Fruit fly (Drosophila melanogaster) S2 (cell line): Measurements from ENCODE around the gene ohgt.

Source experiments
- CG8478 ChIP-seq: fragments of >200 bp; optimal IDR thresholded peaks from 2 replicates; lab custom pipeline; 2018
- CTCF ChIP-seq, 2 experiments: fragments of >200 bp; optimal IDR thresholded peaks; 2 replicates each; lab custom pipeline; 2018

Gene ohgt

DNA sequence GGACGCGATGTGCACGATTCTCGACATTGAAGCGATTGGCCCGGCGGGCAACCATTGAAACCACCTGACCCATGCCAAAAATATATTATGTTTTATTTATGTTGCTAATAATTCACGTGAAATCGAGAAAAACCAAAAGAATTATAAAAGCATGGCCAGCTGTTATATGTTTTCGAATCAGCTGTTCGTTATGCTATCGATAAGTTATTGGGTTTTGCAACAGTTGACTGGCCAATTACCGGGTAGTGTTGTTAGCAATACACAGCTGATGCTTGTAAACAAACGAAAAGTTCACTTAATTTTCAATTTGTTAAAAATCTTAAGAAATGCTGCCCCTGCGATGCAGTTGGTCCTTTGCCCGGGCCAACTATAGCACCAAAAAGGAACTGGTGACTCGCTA lies 3.7 kb upstream of the ohgt start, which contains the start of the genes CG11722 and mtTFB2:
TSS of gene CG11722 (minus strand) at position 200 of the 400 bp plus-strand sequence.
TSS of gene mtTFB2 (plus strand) at position 232 of the 400 bp plus-strand sequence.
- no peak for TF ChIP-seq CG8478 (lab: Kevin White, UChicago)
- TF ChIP-seq CTCF (optimal IDR thresholded peaks at IDR 0.05; lab: Kevin White, UChicago), result no peak

DNA sequence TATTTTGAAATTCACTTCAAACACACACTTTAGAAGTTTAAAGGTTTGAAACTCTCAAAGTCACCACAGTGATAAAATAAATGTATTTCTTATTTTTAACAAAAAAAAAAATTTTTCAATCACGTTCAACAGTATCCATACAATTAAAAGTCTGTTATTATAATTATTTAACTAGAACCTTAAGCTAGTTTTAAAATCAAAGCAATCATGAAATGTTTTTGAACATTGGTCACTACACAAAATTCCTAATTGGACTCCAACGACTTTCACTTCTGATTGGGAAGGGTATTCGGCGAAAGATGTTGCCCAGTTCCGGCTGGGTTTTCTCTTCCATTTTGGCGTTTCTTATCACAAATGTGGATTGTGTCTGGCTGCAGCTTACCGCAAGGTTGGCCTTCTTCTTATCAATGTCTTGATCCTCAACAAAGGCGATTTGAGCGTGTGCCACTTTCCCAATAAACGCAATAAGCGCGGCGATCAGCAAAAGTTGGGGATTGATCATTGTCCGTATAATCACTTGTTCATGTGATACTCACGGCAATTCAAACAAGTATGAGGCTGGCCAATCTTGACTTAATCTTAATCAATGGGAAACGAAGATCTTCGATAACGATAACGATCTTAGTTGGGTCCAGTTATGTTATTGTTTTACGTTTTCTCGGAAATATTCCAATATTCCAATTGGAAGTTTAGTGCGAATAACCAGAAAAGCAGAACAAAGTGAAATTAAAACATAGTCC lies 794 bp upstream of the ohgt start:
- no peak for TF ChIP-seq CG8478 (lab: Kevin White, UChicago)
- no peak for TF ChIP-seq CTCF (optimal IDR thresholded peaks at IDR 0.05; lab: Kevin White, UChicago)

DNA sequence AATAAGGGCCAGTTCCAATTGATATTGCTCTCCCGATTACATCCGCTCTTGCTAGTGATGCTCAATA lies 391 bp upstream of the ohgt start, which contains the start of gene CG12811:
TSS of gene CG12811 (minus strand) at position 23 of the 67 bp plus-strand sequence.
- TF ChIP-seq CG8478 (lab: Kevin White, UChicago), result no peak
- no peak for TF ChIP-seq CTCF (optimal IDR thresholded peaks at IDR 0.05; lab: Kevin White, UChicago)

DNA sequence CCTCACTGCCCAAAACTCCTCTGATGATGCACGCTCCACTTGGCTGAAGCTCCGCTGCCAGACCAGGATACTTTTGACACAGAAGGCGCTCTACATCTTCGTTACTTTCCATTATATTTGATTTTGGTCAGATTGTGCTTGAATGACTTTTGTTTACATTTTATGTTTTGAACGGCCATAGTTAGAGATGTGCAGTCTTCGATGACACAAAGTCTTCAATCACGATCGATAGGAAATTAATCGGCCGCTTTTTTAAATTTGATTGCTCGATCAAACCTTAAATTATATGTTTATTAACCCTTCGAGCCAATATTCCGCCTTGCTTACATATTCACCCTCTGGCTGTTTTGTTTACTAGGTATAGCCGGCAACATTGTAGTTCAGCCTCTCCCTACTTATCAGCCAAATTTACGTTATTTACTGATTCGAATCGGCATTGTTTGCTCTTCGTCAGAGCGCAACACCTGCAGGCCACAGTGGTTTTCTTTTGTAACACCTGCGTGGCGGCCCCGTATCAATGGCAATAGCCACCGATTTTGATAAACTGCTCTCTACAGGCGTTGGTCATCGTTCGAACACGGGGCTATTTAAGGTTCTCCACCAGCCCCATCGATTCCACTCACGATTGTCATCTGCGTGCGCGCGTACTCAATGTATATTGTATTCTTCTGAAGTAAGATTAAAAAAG lies 3.8 kb downstream of the ohgt start, which contains the start of the genes Fancl and Npc2e:
TSS of gene Fancl (minus strand) at position 175 of the 688 bp plus-strand sequence.
TSS of gene Npc2e (plus strand) at position 638 of the 688 bp plus-strand sequence.
- TF ChIP-seq CG8478 (lab: Kevin White, UChicago), result no peak
- TF ChIP-seq CTCF (optimal IDR thresholded peaks at IDR 0.05; lab: Kevin White, UChicago), result no peak

DNA sequence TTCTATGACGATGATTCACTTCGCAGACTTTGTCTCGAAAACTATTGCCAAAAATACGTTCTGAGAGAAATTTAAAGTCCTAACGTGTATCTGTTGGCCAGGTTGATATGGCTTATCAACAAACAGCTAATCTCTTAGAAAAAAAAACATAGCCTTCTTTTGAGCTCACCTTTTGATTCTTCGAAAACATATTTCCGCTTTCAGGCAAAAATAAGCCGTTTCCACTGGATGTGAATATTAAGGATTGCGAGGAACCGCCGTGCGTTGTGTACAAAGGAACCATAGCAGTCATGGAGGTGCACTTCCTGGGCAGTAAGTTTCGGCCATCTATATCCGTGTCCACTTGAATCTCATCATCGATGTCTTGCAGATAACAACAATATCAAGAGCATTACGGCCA lies 4.6 kb downstream of the ohgt start:
- no peak for TF ChIP-seq CG8478 (lab: Kevin White, UChicago)
- TF ChIP-seq CTCF (optimal IDR thresholded peaks at IDR 0.05; lab: Kevin White, UChicago), result no peak

DNA sequence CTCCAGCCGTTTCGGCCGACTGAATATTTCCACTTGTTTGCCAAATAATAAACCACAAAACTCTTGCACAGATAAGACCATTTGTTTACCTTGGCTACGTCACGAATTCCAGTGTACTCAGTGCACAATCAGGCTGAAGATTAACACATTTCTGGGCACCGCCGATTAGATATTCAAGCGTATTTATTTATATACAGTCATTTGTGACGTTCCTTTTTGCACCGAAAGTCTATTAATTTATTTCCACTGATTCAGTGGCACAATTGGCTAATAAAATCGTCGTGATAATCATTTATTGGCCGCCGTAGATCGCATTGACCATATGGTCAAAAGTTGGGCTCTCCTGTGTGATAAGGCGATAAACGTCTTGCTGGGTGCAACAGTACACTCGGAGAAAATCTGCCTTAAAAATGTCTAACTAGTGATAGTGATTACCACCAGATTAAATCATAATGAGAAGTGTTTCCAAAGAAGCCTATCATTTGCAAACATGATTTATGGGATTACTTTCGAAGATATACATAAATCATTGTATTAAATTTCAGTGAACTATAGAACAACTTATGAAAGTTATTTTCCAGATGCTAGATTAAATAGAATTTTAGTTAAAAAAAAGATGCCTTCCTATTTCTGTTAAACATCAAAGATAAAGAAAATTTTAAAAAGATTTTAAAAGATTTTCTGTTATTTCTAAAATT lies 5.4 kb downstream of the ohgt start:
- TF ChIP-seq CTCF (optimal IDR thresholded peaks at IDR 0.05; lab: Kevin White, UChicago) (no peak), CG8478 (lab: Kevin White, UChicago) (no peak)

DNA sequence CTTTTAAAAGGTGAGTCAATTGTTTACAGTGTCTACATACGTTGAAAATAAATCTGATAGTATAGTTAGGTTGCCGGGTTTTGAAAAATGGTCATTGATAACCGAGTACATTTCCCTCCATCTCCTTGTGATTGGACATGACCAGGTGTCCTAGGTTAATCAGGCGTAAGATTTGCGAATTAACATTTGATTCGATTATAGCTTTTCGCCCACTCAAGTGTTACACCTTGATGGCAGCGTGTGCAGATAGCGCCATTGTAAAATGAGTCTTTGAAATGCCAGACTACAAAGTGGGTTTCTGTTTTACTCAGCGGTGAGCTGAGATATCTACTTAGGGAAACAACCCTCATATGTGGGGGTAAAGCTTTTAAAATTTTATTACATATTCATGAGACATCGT lies 6.0 kb downstream of the ohgt start:
- TF ChIP-seq CG8478 (lab: Kevin White, UChicago) (no peak), CTCF (optimal IDR thresholded peaks at IDR 0.05; lab: Kevin White, UChicago) (no peak)

DNA sequence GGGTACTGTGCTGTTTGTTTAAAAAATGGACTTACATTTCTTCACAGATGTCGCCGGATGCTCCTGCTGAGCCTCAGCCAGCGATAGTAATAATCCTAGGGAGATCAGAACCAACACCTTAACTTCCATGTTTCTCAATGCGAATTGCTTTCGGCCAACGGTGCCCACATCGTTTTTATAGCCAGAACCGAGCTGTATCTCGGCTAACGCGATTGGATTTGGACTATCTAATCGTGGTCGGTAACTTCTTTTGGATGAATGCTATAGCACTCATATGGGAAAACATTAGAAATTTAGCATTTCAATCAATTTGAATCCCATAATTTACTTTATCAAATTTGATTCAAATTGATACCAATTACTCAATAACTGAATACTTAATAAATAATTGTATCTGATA lies 7.0 kb downstream of the ohgt start, which contains the start of gene Npc2d:
TSS of gene Npc2d (minus strand) at position 133 of the 400 bp plus-strand sequence.
- TF ChIP-seq CG8478 (lab: Kevin White, UChicago), result no peak
- no peak for TF ChIP-seq CTCF (optimal IDR thresholded peaks at IDR 0.05; lab: Kevin White, UChicago)

DNA sequence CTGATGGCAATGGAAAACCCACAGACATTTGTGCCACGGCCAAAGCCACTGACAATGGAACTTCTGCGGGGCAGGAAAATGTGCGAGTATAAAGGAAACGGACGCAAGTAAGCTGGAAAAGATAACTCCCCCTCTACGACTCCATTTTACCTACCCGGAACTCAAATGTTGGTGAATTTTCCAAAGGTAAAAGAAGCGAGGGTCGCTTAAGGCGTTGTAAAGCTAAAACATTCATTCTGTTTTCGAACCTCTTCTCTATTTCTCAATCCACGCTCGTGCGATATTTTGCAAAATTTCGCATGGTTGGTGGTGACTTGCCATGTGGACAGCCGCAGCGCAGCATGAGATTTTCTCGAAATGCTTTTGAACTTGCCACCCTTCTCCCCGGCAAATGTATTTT lies 7.6 kb downstream of the ohgt start:
- no peak for TF ChIP-seq CTCF (optimal IDR thresholded peaks at IDR 0.05; lab: Kevin White, UChicago)
- TF ChIP-seq CG8478 (lab: Kevin White, UChicago), result no peak

DNA sequence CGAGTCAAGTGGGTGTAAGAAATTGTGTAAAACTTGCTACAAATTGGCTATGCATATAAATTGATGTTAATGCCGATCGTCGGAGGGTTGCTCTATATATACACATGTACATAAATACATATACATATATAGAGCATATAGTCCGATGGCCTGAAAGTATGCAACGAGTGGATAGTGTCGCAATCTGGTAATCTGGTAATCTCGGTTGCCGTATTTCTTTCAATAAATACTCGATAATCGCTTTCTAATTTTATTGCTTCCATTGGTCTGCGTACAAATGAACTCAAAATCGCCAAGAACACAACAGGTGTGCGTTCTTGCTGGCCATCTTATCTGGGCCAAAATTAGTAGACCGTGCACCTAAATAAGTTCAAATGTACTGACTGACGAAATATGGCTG lies 10.4 kb downstream of the ohgt start:
- TF ChIP-seq CTCF (optimal IDR thresholded peaks at IDR 0.05; lab: Kevin White, UChicago) (no peak), CG8478 (lab: Kevin White, UChicago) (no peak)

DNA sequence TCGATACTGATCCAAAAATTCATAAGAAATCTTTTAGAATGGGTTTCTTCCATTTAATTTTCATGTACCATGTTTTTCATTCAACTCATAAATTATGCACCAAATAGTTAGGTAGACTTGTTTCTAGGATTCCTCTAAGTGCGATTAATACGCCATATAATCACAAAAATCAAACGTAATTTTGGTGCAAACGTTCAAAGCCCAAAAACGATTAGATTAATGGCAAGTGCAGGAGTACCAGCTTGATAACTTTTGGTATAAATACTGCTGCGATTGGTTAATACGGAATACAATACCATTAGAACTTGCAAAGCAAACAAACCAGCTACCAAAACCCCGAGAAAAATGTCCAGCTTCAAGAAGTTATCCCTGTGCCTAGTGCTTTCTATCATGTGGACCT lies 11.0 kb downstream of the ohgt start, which contains the start of gene Npc2c:
TSS of gene Npc2c (plus strand) at position 301 of the 400 bp plus-strand sequence.
- TF ChIP-seq CTCF (optimal IDR thresholded peaks at IDR 0.05; lab: Kevin White, UChicago) (no peak), CG8478 (lab: Kevin White, UChicago) (no peak)

DNA sequence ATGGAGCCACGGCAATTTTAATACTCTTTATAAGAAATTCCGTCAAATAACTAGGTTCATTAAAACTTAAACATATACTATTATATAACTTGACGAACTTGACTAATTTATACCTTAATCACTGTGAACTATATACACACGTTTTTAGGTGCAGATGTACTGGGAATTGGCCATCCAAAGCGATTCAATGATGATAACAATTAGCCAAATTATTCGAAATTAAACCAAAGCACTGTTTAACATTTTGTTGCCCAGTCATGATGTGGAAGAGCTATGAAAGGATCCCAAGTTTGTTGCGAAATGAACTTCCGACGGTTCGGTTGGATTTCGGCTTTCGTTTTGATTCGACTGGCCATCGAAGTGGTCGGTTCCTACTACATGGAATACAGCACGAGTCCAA lies 13.3 kb downstream of the ohgt start, which contains the start of gene CG33630:
TSS of gene CG33630 (plus strand) at position 301 of the 400 bp plus-strand sequence.
- TF ChIP-seq CTCF (optimal IDR thresholded peaks at IDR 0.05; lab: Kevin White, UChicago) (no peak), CG8478 (lab: Kevin White, UChicago) (no peak)

DNA sequence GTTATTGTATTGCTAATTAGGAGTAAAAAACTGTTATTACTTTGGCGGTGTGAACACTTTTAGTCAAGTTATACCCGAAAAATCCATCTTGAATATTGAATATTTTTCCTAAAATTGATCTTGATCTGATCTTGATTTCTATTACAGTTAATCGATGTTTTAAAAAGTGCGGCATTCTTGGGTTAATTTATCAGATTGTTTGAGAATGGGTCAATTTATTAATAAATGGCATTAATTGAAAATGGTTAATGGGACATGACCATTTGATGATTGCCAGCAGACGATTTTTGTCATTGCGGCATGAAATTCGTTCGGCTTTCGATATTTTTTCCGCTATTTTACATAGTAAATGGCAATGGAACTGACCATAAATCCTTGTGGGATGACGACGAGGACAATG lies 14.7 kb downstream of the ohgt start, which contains the start of gene CG33631:
TSS of gene CG33631 (plus strand) at position 301 of the 400 bp plus-strand sequence.
- TF ChIP-seq CG8478 (lab: Kevin White, UChicago) (no peak), CTCF (optimal IDR thresholded peaks at IDR 0.05; lab: Kevin White, UChicago) (no peak)

DNA sequence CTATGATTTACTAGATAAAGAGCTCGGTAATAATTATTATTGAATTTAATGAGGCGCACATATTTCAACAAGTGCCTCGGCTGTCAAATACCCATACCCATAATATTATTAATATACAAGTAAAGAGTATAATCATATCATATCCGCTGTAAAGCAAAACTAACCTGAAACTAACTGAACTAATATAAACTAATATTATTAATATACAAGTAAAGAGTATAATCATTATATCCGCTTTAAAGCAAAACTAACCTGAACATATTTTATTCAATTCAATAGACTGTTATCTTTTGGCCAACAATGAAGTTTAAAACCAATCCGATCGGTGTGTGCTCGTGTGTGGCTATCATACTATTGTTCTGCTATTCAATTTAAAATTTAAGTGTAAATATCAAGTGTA lies 17.5 kb downstream of the ohgt start, which contains the start of gene CG33783:
TSS of gene CG33783 (plus strand) at position 301 of the 400 bp plus-strand sequence.
- TF ChIP-seq CTCF (optimal IDR thresholded peaks at IDR 0.05; lab: Kevin White, UChicago) (no peak), CG8478 (lab: Kevin White, UChicago) (no peak)

DNA sequence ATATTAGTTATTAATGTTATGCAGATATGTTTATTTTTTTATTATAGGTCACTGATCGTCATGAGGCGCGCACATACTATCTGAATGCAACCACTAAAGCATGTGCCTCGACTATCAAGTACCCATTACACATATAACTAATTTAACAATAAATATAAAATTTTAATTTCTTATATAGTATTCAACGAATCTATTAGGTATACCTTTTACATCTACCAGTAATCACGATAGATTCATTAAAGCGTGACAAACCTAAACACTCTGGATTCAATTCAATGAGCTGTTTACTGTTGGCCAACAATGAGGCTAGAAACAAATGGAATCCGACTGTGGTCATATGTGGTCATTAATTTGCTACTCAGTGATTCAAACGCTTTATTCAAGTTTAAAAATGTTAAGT lies 18.6 kb downstream of the ohgt start, which contains the start of gene CG33784:
TSS of gene CG33784 (plus strand) at position 301 of the 400 bp plus-strand sequence.
- no peak for TF ChIP-seq CG8478 (lab: Kevin White, UChicago)
- no peak for TF ChIP-seq CTCF (optimal IDR thresholded peaks at IDR 0.05; lab: Kevin White, UChicago)
